Fruit fly (Drosophila melanogaster): ENCODE data around the gene Traf6.

DNA sequence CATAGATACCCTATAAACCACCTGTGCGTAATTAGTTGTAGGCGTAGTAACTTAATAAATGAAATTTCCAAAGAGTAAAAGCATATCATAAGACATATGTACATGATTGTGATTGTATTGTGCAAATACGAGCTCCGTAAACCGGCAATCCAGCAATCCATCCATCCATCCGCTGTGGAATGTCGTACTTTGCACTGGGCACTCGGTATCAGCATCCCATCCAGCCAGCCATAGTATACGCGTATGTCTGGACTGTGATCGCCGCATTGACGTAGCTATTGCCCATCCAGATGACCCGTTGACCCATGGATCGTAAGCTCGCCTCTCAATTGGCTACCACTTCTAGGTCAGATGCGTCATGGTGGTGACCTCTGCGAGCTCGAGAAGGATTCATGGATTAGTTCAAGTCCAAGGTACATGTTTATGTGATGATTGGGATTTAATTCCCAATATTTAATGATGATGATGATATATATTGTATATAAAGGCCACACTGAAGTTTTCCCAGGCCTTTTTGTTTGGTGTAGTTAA is 1.8 kb upstream of the Traf6 start:
- TF ChIP-seq fkh (GFP tag; optimal IDR thresholded peaks at IDR 0.05) (no peak), fd85E (GFP tag; optimal IDR thresholded peaks at IDR 0.05) (no peak), Hr39 (GFP tag; optimal IDR thresholded peaks at IDR 0.05) (no peak), CG31627 (GFP tag; optimal IDR thresholded peaks at IDR 0.05) (no peak), Blimp-1 (GFP tag; optimal IDR thresholded peaks at IDR 0.05) (no peak), Gug (GFP tag; IDR thresholded peaks at IDR 0.05) (no peak), Ets96B (tag; optimal IDR thresholded peaks at IDR 0.05) (no peak), Sox102F (GFP tag; optimal IDR thresholded peaks at IDR 0.05) (no peak)
